Fruit fly (Drosophila melanogaster) whole organism, pupa: ENCODE data around the gene Hk.
A peak's percentile ranks its signal among the peaks of the same experiment; 100 is the strongest.

ENCODE experiments used
- CG10348 ChIP-seq: fragments of 200-800 bp; sonication (Bioruptor generic); IDR thresholded peaks from 2 replicates; pipeline ENCODE4 v1.3.6; 2022; ENCODE audit warnings: missing biosample characterization, missing genetic modification characterization
- CG12605 ChIP-seq: fragments of 200-800 bp; sonication (Bioruptor generic); IDR thresholded peaks from 2 replicates; pipeline ENCODE4 v1.3.6; 2022; ENCODE audit warnings: missing biosample characterization, missing genetic modification characterization
- CG13204 ChIP-seq: fragments of 200-800 bp; sonication (Bioruptor generic); optimal IDR thresholded peaks from 2 replicates; lab custom pipeline; 2018; ENCODE audit warnings: missing biosample characterization, mild to moderate bottlenecking, missing genetic modification characterization, moderate library complexity
- CG14655 ChIP-seq: fragments of 200-800 bp; sonication (Bioruptor generic); optimal IDR thresholded peaks from 3 replicates; lab custom pipeline; 2017; ENCODE audit warnings: mild to moderate bottlenecking, missing biosample characterization, missing genetic modification reagents, missing genetic modification characterization
- CG15710 ChIP-seq: fragments of 200-800 bp; sonication (Bioruptor generic); optimal IDR thresholded peaks from 2 replicates; lab custom pipeline; 2018; ENCODE audit warnings: missing biosample characterization, mild to moderate bottlenecking, missing genetic modification characterization, moderate library complexity
- CG17806 ChIP-seq: fragments of 200-800 bp; sonication (Bioruptor generic); optimal IDR thresholded peaks from 2 replicates; lab custom pipeline; 2018; ENCODE audit warnings: missing biosample characterization, mild to moderate bottlenecking, missing genetic modification characterization, moderate library complexity
- CG32121 ChIP-seq: fragments of 200-800 bp; sonication (Bioruptor generic); IDR thresholded peaks from 2 replicates; pipeline ENCODE4 v1.3.6; 2022; ENCODE audit warnings: missing biosample characterization, missing genetic modification characterization
- CG34367 ChIP-seq: fragments of 200-800 bp; sonication (Bioruptor generic); optimal IDR thresholded peaks from 2 replicates; lab custom pipeline; 2018; ENCODE audit warnings: missing biosample characterization, mild to moderate bottlenecking, missing genetic modification characterization
- CG4496 ChIP-seq: fragments of 200-800 bp; sonication (Bioruptor generic); IDR thresholded peaks from 3 replicates; pipeline ENCODE4 v1.3.6; 2022; ENCODE audit warnings: missing biosample characterization, missing genetic modification characterization
- CG8159 ChIP-seq: fragments of 200-800 bp; sonication (Bioruptor generic); optimal IDR thresholded peaks from 3 replicates; lab custom pipeline; 2018; ENCODE audit warnings: missing biosample characterization, mild to moderate bottlenecking, missing genetic modification characterization, moderate library complexity
- CG8301 ChIP-seq: fragments of 200-800 bp; sonication (Bioruptor generic); optimal IDR thresholded peaks from 2 replicates; lab custom pipeline; 2018; ENCODE audit warnings: missing biosample characterization, mild to moderate bottlenecking, missing genetic modification characterization
- CG9948 ChIP-seq: fragments of 200-800 bp; sonication (Bioruptor generic); optimal IDR thresholded peaks from 2 replicates; lab custom pipeline; 2018; ENCODE audit warnings: missing biosample characterization, mild to moderate bottlenecking, missing genetic modification characterization, moderate library complexity
- D1 ChIP-seq: fragments of 200-800 bp; sonication (Bioruptor generic); optimal IDR thresholded peaks from 2 replicates; lab custom pipeline; 2018; ENCODE audit warnings: missing biosample characterization, mild to moderate bottlenecking, missing genetic modification characterization, moderate library complexity
- EcR ChIP-seq: fragments of 200-800 bp; sonication (Bioruptor generic); optimal IDR thresholded peaks from 3 replicates; lab custom pipeline; 2019; ENCODE audit warnings: missing biosample characterization, missing genetic modification characterization, mild to moderate bottlenecking, moderate library complexity, missing genetic modification reagents
- Ets98B ChIP-seq: fragments of 200-800 bp; sonication (Bioruptor generic); IDR thresholded peaks from 2 replicates; pipeline ENCODE4 v1.3.6; 2022; ENCODE audit warnings: missing biosample characterization, missing genetic modification characterization
- Pif1A ChIP-seq: fragments of 200-800 bp; sonication (Bioruptor generic); optimal IDR thresholded peaks from 3 replicates; lab custom pipeline; 2016; ENCODE audit warnings: missing biosample characterization, missing genetic modification characterization
- Pif1B ChIP-seq: fragments of 200-800 bp; sonication (Bioruptor generic); optimal IDR thresholded peaks from 3 replicates; lab custom pipeline; 2016; ENCODE audit warnings: missing biosample characterization, missing genetic modification characterization
- Snoo ChIP-seq: fragments of 200-800 bp; sonication (Bioruptor generic); optimal IDR thresholded peaks from 3 replicates; lab custom pipeline; 2017; ENCODE audit warnings: missing biosample characterization, mild to moderate bottlenecking, missing genetic modification characterization, inconsistent platforms
- fd96Ca ChIP-seq: fragments of 200-800 bp; sonication (Bioruptor generic); IDR thresholded peaks from 3 replicates; pipeline ENCODE4 v1.3.6; 2022; ENCODE audit warnings: missing biosample characterization, missing genetic modification characterization
- gl ChIP-seq: fragments of 200-800 bp; sonication (Bioruptor generic); optimal IDR thresholded peaks from 2 replicates; lab custom pipeline; 2018; ENCODE audit warnings: missing biosample characterization, mild to moderate bottlenecking, missing genetic modification characterization
- rn ChIP-seq: fragments of 200-800 bp; sonication (Bioruptor generic); IDR thresholded peaks from 2 replicates; pipeline ENCODE4 v1.3.6; 2022; ENCODE audit warnings: missing biosample characterization, missing genetic modification characterization

Gene Hk

dm6 chrX:10209556-10210164, 53.6 kb downstream of the Hk start:
- peak; percentile 22 for TF ChIP-seq CG13204 (GFP tag; lab: Kevin White, UChicago)
- no peak for TF ChIP-seq CG17806 (tag; lab: Kevin White, UChicago)
- no peak for TF ChIP-seq Snoo (tag; lab: Kevin White, UChicago)
- no peak for TF ChIP-seq CG15710
- no peak for TF ChIP-seq CG14655 (GFP tag; lab: Kevin White, UChicago)
- no peak for TF ChIP-seq D1
- TF ChIP-seq CG34367 (tag; lab: Kevin White, UChicago) = no peak
- no peak for TF ChIP-seq rn (GFP tag; lab: Robert Waterston, UW)
- no peak for TF ChIP-seq CG8301 (tag; lab: Kevin White, UChicago)
- peak; percentile 94 for TF ChIP-seq EcR (GFP tag; lab: Kevin White, UChicago)
- TF ChIP-seq CG9948 (tag; lab: Kevin White, UChicago) = no peak
- TF ChIP-seq Pif1A (GFP tag; lab: Kevin White, UChicago) = no peak
- TF ChIP-seq CG4496 (GFP tag; lab: Robert Waterston, UW) = no peak
- TF ChIP-seq Ets98B (GFP tag; lab: Robert Waterston, UW) = no peak
- TF ChIP-seq CG10348 = no peak
- TF ChIP-seq CG8159 (tag; lab: Kevin White, UChicago) = peak; percentile 12
- TF ChIP-seq CG32121 (GFP tag; lab: Robert Waterston, UW) = no peak
- TF ChIP-seq gl (tag; lab: Kevin White, UChicago) = no peak
- no peak for TF ChIP-seq Pif1B
- no peak for TF ChIP-seq CG12605 (GFP tag; lab: Robert Waterston, UW)
- no peak for TF ChIP-seq fd96Ca

DNA sequence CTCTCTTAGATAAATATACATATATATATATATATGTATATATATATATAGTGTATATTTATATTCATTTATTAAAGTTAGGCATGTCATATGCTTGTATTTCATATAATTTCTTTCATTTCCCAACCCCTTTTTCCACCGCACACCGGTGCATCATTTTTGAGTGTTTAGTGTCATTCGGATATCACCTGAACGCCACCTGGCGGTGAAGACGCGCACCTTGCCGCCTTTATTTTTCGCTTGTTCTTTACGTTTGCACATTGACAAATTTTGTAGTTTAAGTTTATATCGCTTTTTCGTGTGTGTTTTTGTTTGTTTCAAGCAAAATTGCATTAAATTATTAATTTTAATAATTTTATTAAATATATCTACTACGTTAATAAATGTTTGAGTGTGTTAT, 57.2 kb downstream of the Hk start:
- TF ChIP-seq fd96Ca = no peak
- TF ChIP-seq rn (GFP tag; lab: Robert Waterston, UW) = no peak
- no peak for TF ChIP-seq CG8159 (tag; lab: Kevin White, UChicago)

- no peak for TF ChIP-seq rn (GFP tag; lab: Robert Waterston, UW)
- no peak for TF ChIP-seq CG32121 (GFP tag; lab: Robert Waterston, UW)
- TF ChIP-seq CG13204 (GFP tag; lab: Kevin White, UChicago) = peak; percentile 4
- peak; percentile 37 for TF ChIP-seq Pif1B
- TF ChIP-seq Pif1A (GFP tag; lab: Kevin White, UChicago) = peak; percentile 34
- no peak for TF ChIP-seq D1
- no peak for TF ChIP-seq Snoo (tag; lab: Kevin White, UChicago)
- TF ChIP-seq CG14655 (GFP tag; lab: Kevin White, UChicago) = peak; percentile 67
- peak; percentile 60 for TF ChIP-seq CG34367 (tag; lab: Kevin White, UChicago)
- peak; percentile 60 for TF ChIP-seq CG8159 (tag; lab: Kevin White, UChicago)
- TF ChIP-seq gl (tag; lab: Kevin White, UChicago) = no peak
- no peak for TF ChIP-seq EcR (GFP tag; lab: Kevin White, UChicago)
- peak; percentile 47 for TF ChIP-seq CG15710
- no peak for TF ChIP-seq CG10348
- peak; percentile 59 for TF ChIP-seq CG8301 (tag; lab: Kevin White, UChicago)
- peak; percentile 56; the same call in 2 of the 3 replicates for TF ChIP-seq CG4496 (GFP tag; lab: Robert Waterston, UW)
- peak; percentile 58 for TF ChIP-seq CG17806 (tag; lab: Kevin White, UChicago)
- TF ChIP-seq CG12605 (GFP tag; lab: Robert Waterston, UW) = no peak
- TF ChIP-seq CG9948 (tag; lab: Kevin White, UChicago) = peak; percentile 69
- TF ChIP-seq fd96Ca = peak; percentile 42; the same call in 1 of the 3 replicates
- TF ChIP-seq Ets98B (GFP tag; lab: Robert Waterston, UW) = no peak
- TF ChIP-seq, all 21 proteins: peak for 12
These were observed 60.7 kb downstream of the Hk start for dm6 chrX:10202595-10202994.

dm6 chrX:10184355-10185058, 78.8 kb downstream of the Hk start:
- TF ChIP-seq CG32121 (GFP tag; lab: Robert Waterston, UW) = peak; percentile 61
- peak; percentile 74; the same call in 2 of the 3 replicates for TF ChIP-seq fd96Ca
- TF ChIP-seq CG34367 (tag; lab: Kevin White, UChicago) = peak; percentile 4
- peak; percentile 43 for TF ChIP-seq CG14655 (GFP tag; lab: Kevin White, UChicago)
- no peak for TF ChIP-seq rn (GFP tag; lab: Robert Waterston, UW)
- peak; percentile 45 for TF ChIP-seq CG15710
- TF ChIP-seq CG13204 (GFP tag; lab: Kevin White, UChicago) = no peak
- TF ChIP-seq Pif1B = peak; percentile 26
- TF ChIP-seq Pif1A (GFP tag; lab: Kevin White, UChicago) = no peak
- TF ChIP-seq CG9948 (tag; lab: Kevin White, UChicago) = no peak
- peak; percentile 82 for TF ChIP-seq CG4496 (GFP tag; lab: Robert Waterston, UW)
- TF ChIP-seq Ets98B (GFP tag; lab: Robert Waterston, UW) = peak; percentile 63; the same call in 1 of the 2 replicates
- TF ChIP-seq CG10348 = 0 out of 2 replicates have a peak, but pooled peaks have one; percentile 9
- 0 out of 2 replicates have a peak, but pooled peaks have one; percentile 34 for TF ChIP-seq CG12605 (GFP tag; lab: Robert Waterston, UW)
- no peak for TF ChIP-seq Snoo (tag; lab: Kevin White, UChicago)
- peak; percentile 52 for TF ChIP-seq CG8159 (tag; lab: Kevin White, UChicago)
- TF ChIP-seq D1 = no peak
- peak; percentile 31 for TF ChIP-seq CG8301 (tag; lab: Kevin White, UChicago)
- no peak for TF ChIP-seq gl (tag; lab: Kevin White, UChicago)
- no peak for TF ChIP-seq CG17806 (tag; lab: Kevin White, UChicago)
- TF ChIP-seq EcR (GFP tag; lab: Kevin White, UChicago) = no peak
